Fruit fly (Drosophila melanogaster) whole organism, prepupa: ENCODE measurements around the gene CG1440.

Experiments
- Blimp-1 ChIP-seq: fragments of 200-800 bp; sonication (Bioruptor generic); optimal IDR thresholded peaks from 3 replicates; lab custom pipeline; 2017; ENCODE audit warnings: missing biosample characterization, missing genetic modification characterization, mild to moderate bottlenecking, moderate library complexity, missing genetic modification reagents
- CG10669 ChIP-seq: fragments of 200-800 bp; sonication (Bioruptor generic); optimal IDR thresholded peaks from 3 replicates; lab custom pipeline; 2018; ENCODE audit warnings: missing biosample characterization, mild to moderate bottlenecking, missing genetic modification characterization, moderate library complexity
- CG11294 ChIP-seq: fragments of 200-800 bp; sonication (Bioruptor generic); IDR thresholded peaks from 2 replicates; pipeline ENCODE4 v1.3.6; 2022; ENCODE audit warnings: missing biosample characterization, missing genetic modification characterization
- CG11902 ChIP-seq: fragments of 200-800 bp; sonication (Bioruptor generic); optimal IDR thresholded peaks from 3 replicates; lab custom pipeline; 2016; ENCODE audit warnings: missing biosample characterization, missing genetic modification characterization
- CG1621 ChIP-seq: fragments of 200-800 bp; sonication (Bioruptor generic); optimal IDR thresholded peaks from 3 replicates; lab custom pipeline; 2018; ENCODE audit warnings: missing biosample characterization, mild to moderate bottlenecking, missing genetic modification characterization
- CG16779 ChIP-seq: fragments of 200-800 bp; sonication (Bioruptor generic); optimal IDR thresholded peaks from 3 replicates; lab custom pipeline; 2017; ENCODE audit warnings: missing biosample characterization, mild to moderate bottlenecking, missing genetic modification characterization
- CG3032 ChIP-seq: fragments of 200-800 bp; optimal IDR thresholded peaks from 2 replicates; lab custom pipeline; 2019; ENCODE audit warnings: missing biosample characterization, mild to moderate bottlenecking, missing genetic modification characterization, moderate library complexity
- CG32006 ChIP-seq: fragments of 200-800 bp; sonication (Bioruptor generic); optimal IDR thresholded peaks from 3 replicates; lab custom pipeline; 2017; ENCODE audit warnings: missing biosample characterization, mild to moderate bottlenecking, missing genetic modification characterization
- CG3919 ChIP-seq: fragments of 200-800 bp; sonication (Bioruptor generic); optimal IDR thresholded peaks from 3 replicates; lab custom pipeline; 2016; ENCODE audit warnings: missing biosample characterization, missing genetic modification characterization
- CG6163 ChIP-seq: fragments of 200-800 bp; sonication (Bioruptor generic); IDR thresholded peaks from 3 replicates; pipeline ENCODE4 v1.3.6; 2022; ENCODE audit warnings: missing biosample characterization, missing genetic modification characterization
- CG6792 ChIP-seq: fragments of 200-800 bp; sonication (Bioruptor generic); optimal IDR thresholded peaks from 3 replicates; lab custom pipeline; 2016; ENCODE audit warnings: missing biosample characterization, missing genetic modification characterization
- CG8119 ChIP-seq: fragments of 200-800 bp; sonication (Bioruptor generic); IDR thresholded peaks from 3 replicates; pipeline ENCODE4 v1.3.6; 2022; ENCODE audit warnings: missing biosample characterization, missing genetic modification characterization
- CG8319 ChIP-seq: fragments of 200-800 bp; sonication (Bioruptor generic); optimal IDR thresholded peaks from 3 replicates; lab custom pipeline; 2016; ENCODE audit warnings: missing biosample characterization, missing genetic modification characterization
- CG8632 ChIP-seq: fragments of 200-800 bp; sonication (Bioruptor generic); optimal IDR thresholded peaks from 3 replicates; lab custom pipeline; 2016; ENCODE audit warnings: missing biosample characterization, missing genetic modification characterization
- CG9139 ChIP-seq: fragments of 200-800 bp; sonication (Bioruptor generic); optimal IDR thresholded peaks from 3 replicates; lab custom pipeline; 2017; ENCODE audit warnings: missing biosample characterization, mild to moderate bottlenecking, missing genetic modification characterization
- Eip75B ChIP-seq: fragments of 200-800 bp; sonication (Bioruptor generic); optimal IDR thresholded peaks from 3 replicates; lab custom pipeline; 2016; ENCODE audit warnings: missing biosample characterization, missing genetic modification characterization
- Eip78C ChIP-seq: fragments of 200-800 bp; sonication (Bioruptor generic); peaks from one replicate; lab custom pipeline; 2016; ENCODE audit warnings: missing biosample characterization, missing genetic modification characterization
- Ets21C ChIP-seq: fragments of 200-800 bp; sonication (Bioruptor generic); optimal IDR thresholded peaks from 3 replicates; lab custom pipeline; 2016; ENCODE audit warnings: missing biosample characterization, missing genetic modification characterization
- Hr39 ChIP-seq: fragments of 200-800 bp; sonication (Bioruptor generic); optimal IDR thresholded peaks from 2 replicates; lab custom pipeline; 2016; ENCODE audit warnings: missing biosample characterization, missing genetic modification characterization
- Lpt ChIP-seq: fragments of 200-800 bp; sonication (Bioruptor generic); optimal IDR thresholded peaks from 3 replicates; lab custom pipeline; 2016; ENCODE audit warnings: missing biosample characterization, missing genetic modification characterization
- Met ChIP-seq: fragments of 200-800 bp; sonication (Bioruptor generic); optimal IDR thresholded peaks from 3 replicates; lab custom pipeline; 2016; ENCODE audit warnings: missing biosample characterization, missing genetic modification characterization
- OdsH ChIP-seq: fragments of 200-800 bp; sonication (Bioruptor generic); optimal IDR thresholded peaks from 3 replicates; lab custom pipeline; 2016; ENCODE audit warnings: missing biosample characterization, missing genetic modification characterization
- achi ChIP-seq: fragments of 200-800 bp; sonication (Bioruptor generic); optimal IDR thresholded peaks from 3 replicates; lab custom pipeline; 2016; ENCODE audit warnings: missing biosample characterization, missing genetic modification characterization
- acj6 ChIP-seq: fragments of 200-800 bp; sonication (Bioruptor generic); optimal IDR thresholded peaks from 3 replicates; lab custom pipeline; 2016; ENCODE audit warnings: missing biosample characterization, missing genetic modification characterization
- dac ChIP-seq: fragments of 200-800 bp; sonication (Bioruptor generic); optimal IDR thresholded peaks from 2 replicates; lab custom pipeline; 2017; ENCODE audit warnings: missing biosample characterization, mild to moderate bottlenecking, missing genetic modification characterization
- dsx ChIP-seq: fragments of 200-800 bp; optimal IDR thresholded peaks from 3 replicates; lab custom pipeline; 2019; ENCODE audit warnings: missing biosample characterization, mild to moderate bottlenecking, missing genetic modification characterization, moderate library complexity; ENCODE audit not compliant: poor library complexity, severe bottlenecking
- eg ChIP-seq: fragments of 200-800 bp; sonication (Bioruptor generic); IDR thresholded peaks from 3 replicates; pipeline ENCODE4 v1.3.6; 2022; ENCODE audit warnings: missing biosample characterization, missing genetic modification characterization
- esn ChIP-seq: fragments of 200-800 bp; sonication (Bioruptor generic); optimal IDR thresholded peaks from 2 replicates; lab custom pipeline; 2016; ENCODE audit warnings: missing biosample characterization, mild to moderate bottlenecking, missing genetic modification characterization, moderate library complexity
- lz ChIP-seq: fragments of 200-800 bp; sonication (Bioruptor generic); optimal IDR thresholded peaks from 3 replicates; lab custom pipeline; 2016; ENCODE audit warnings: missing biosample characterization, missing genetic modification characterization
- spab ChIP-seq: fragments of 200-800 bp; sonication (Bioruptor generic); optimal IDR thresholded peaks from 2 replicates; lab custom pipeline; 2017; ENCODE audit warnings: missing biosample characterization, mild to moderate bottlenecking, missing genetic modification characterization, missing genetic modification reagents
- ss ChIP-seq, 2 experiments: fragments of 200-800 bp; sonication (Bioruptor generic); optimal IDR thresholded peaks; 2 replicates in 1 of 2; 3 replicates in 1 of 2; lab custom pipeline; 2017 to 2018; ENCODE audit warnings: mild to moderate bottlenecking in 2 of 2, missing biosample characterization in 2 of 2, missing genetic modification characterization in 2 of 2, moderate library complexity in 1 of 2
- svp ChIP-seq: fragments of 200-800 bp; sonication (Bioruptor generic); peaks from one replicate; lab custom pipeline; 2016; ENCODE audit warnings: missing biosample characterization, missing genetic modification characterization
- topi ChIP-seq: fragments of 200-800 bp; sonication (Bioruptor generic); optimal IDR thresholded peaks from 3 replicates; lab custom pipeline; 2016; ENCODE audit warnings: missing biosample characterization, missing genetic modification characterization
- vri ChIP-seq: fragments of 200-800 bp; sonication (Bioruptor generic); optimal IDR thresholded peaks from 3 replicates; lab custom pipeline; 2016; ENCODE audit warnings: missing biosample characterization, mild to moderate bottlenecking, missing genetic modification characterization

CG1440 gene

dm6 chrX:8447166-8447565, 10.3 kb downstream of the CG1440 start:
- TF ChIP-seq vri (no peak), CG1621 (tag; lab: Kevin White, UChicago) (no peak)

dm6 chrX:8448171-8448570, 11.3 kb downstream of the CG1440 start:
- TF ChIP-seq Eip75B (GFP tag; lab: Kevin White, UChicago): no peak
- TF ChIP-seq Ets21C: no peak
- TF ChIP-seq OdsH (GFP tag; lab: Kevin White, UChicago): no peak
- no peak for TF ChIP-seq CG11294
- no peak for TF ChIP-seq Blimp-1
- no peak for TF ChIP-seq Hr39 (GFP tag; lab: Kevin White, UChicago)
- TF ChIP-seq acj6 (GFP tag; lab: Kevin White, UChicago): no peak
- no peak for TF ChIP-seq lz (GFP tag; lab: Kevin White, UChicago)
- TF ChIP-seq CG6792 (GFP tag; lab: Kevin White, UChicago): no peak
- no peak for TF ChIP-seq Met (GFP tag; lab: Kevin White, UChicago)
- no peak for TF ChIP-seq CG8119 (GFP tag; lab: Robert Waterston, UW)
- no peak for TF ChIP-seq topi (GFP tag; lab: Kevin White, UChicago)
- TF ChIP-seq CG6163 (GFP tag; lab: Robert Waterston, UW): no peak
- no peak for TF ChIP-seq Eip78C (GFP tag; lab: Kevin White, UChicago)
- no peak for TF ChIP-seq eg (GFP tag; lab: Robert Waterston, UW)
- no peak for TF ChIP-seq ss (GFP tag; optimal IDR thresholded peaks at IDR 0.05; lab: Kevin White, UChicago)
- TF ChIP-seq CG9139 (GFP tag; lab: Kevin White, UChicago): no peak
- no peak for TF ChIP-seq Lpt
- TF ChIP-seq achi (GFP tag; lab: Kevin White, UChicago): no peak

DNA sequence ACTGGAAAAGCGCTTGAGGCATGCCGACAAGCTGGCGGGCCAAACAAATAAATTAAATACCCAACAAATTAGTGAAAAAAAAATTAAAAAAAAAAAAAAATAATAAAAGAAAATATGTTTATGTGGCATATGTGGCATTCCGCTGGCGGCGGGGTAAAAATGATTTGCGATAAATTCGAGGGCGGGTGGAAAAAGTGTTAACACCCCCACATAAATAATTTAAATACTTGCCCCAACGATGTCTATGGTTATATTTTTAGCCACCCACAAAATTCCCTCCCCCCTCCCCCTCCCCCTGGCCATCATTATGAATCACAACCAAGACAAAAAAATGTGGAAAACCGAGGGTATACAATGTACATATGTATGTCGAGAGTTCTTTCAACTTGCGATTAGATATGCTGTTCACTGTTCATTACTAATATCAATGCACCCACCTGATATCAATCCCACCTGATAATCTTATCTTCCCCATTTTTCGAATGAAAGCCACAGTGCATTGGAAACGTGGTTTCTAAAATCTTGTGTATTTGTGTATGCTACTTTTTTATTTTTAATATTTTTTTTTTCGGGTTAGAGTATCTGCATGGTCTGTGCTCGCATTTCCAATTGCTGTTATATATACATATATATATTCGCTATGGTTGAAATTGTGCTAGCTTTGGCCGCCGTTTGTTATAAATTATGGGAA, 13.5 kb downstream of the CG1440 start:
- no peak for TF ChIP-seq CG3919 (GFP tag; lab: Kevin White, UChicago)
- no peak for TF ChIP-seq CG8632 (GFP tag; lab: Kevin White, UChicago)
- TF ChIP-seq Eip78C (GFP tag; lab: Kevin White, UChicago): no peak
- TF ChIP-seq CG16779 (tag; lab: Kevin White, UChicago): no peak
- TF ChIP-seq CG10669 (GFP tag; lab: Kevin White, UChicago): no peak
- TF ChIP-seq svp (GFP tag; lab: Kevin White, UChicago): no peak
- TF ChIP-seq spab (GFP tag; lab: Kevin White, UChicago): no peak
- TF ChIP-seq CG11902 (GFP tag; lab: Kevin White, UChicago): no peak
- no peak for TF ChIP-seq CG8319 (GFP tag; lab: Kevin White, UChicago)
- no peak for TF ChIP-seq esn (GFP tag; lab: Kevin White, UChicago)
- TF ChIP-seq CG32006 (GFP tag; lab: Kevin White, UChicago): no peak
- no peak for TF ChIP-seq CG1621 (tag; lab: Kevin White, UChicago)
- no peak for TF ChIP-seq ss (GFP tag; optimal IDR thresholded peaks at IDR 0.05; lab: Kevin White, UChicago)
- TF ChIP-seq dac (GFP tag; lab: Kevin White, UChicago): no peak
- no peak for TF ChIP-seq CG9139 (GFP tag; lab: Kevin White, UChicago)
- TF ChIP-seq dsx (GFP tag; lab: Kevin White, UChicago): no peak

DNA sequence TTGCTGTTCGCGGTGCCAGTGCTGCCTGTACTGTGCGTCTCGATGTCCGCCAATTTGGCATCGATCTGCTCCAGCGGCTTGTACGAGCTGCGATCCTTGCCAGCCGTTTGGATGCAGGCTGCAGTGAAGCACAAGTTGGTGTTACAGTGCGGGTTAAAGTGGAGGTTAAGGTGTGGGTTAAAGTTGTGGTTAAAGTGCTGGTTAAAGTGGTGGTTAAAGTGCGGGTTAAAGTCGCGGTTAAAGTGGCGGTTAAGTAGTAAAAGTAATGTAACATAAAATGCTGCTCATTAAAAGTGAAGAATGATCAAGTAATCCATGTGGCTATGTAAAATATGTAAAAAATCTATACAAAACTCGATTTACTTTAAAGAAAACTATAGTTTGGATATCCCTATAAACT, 15.3 kb downstream of the CG1440 start:
- TF ChIP-seq CG3032 (tag; lab: Kevin White, UChicago) (no peak), spab (GFP tag; lab: Kevin White, UChicago) (no peak)
- TF ChIP-seq, all 60 proteins: peak for 0
